Worm (Caenorhabditis elegans) whole organism, mixed stage, embryonic: Measurements from ENCODE around the gene cwp-2.

ENCODE experiments used
- M03D4.4 ChIP-seq: sonication (generic microtip); optimal IDR thresholded peaks from 2 replicates; lab custom pipeline; 2017; ENCODE audit warnings: mild to moderate bottlenecking, missing genetic modification characterization, missing compliant biosample characterization
- bed-3 ChIP-seq: fragments of 200-800 bp; sonication (Bioruptor generic); optimal IDR thresholded peaks from 3 replicates; lab custom pipeline; 2018; ENCODE audit warnings: mild to moderate bottlenecking, missing genetic modification characterization, moderate library complexity, missing compliant biosample characterization
- blmp-1 ChIP-seq: fragments of 150-350 bp; optimal IDR thresholded peaks from 2 replicates; lab custom pipeline; 2014; ENCODE audit warnings: missing biosample characterization, missing genetic modification characterization
- ceh-39 ChIP-seq: fragments of 150-350 bp; optimal IDR thresholded peaks from 2 replicates; lab custom pipeline; 2014; ENCODE audit warnings: missing biosample characterization, missing genetic modification characterization
- ceh-83 ChIP-seq: fragments of 200-800 bp; sonication (Bioruptor generic); optimal IDR thresholded peaks from 2 replicates; lab custom pipeline; 2018; ENCODE audit warnings: mild to moderate bottlenecking, missing genetic modification characterization, missing compliant biosample characterization
- ces-1 ChIP-seq: fragments of 150-350 bp; optimal IDR thresholded peaks from 2 replicates; lab custom pipeline; 2014; ENCODE audit warnings: missing biosample characterization, missing genetic modification reagents, missing genetic modification characterization
- cnd-1 ChIP-seq: fragments of 200-800 bp; sonication (Bioruptor generic); optimal IDR thresholded peaks from 2 replicates; lab custom pipeline; 2018; ENCODE audit warnings: mild to moderate bottlenecking, missing genetic modification characterization, missing compliant biosample characterization
- drap-1 ChIP-seq: fragments of 200-800 bp; sonication (Bioruptor generic); optimal IDR thresholded peaks from 3 replicates; lab custom pipeline; 2018; ENCODE audit warnings: mild to moderate bottlenecking, missing genetic modification characterization, missing compliant biosample characterization
- elt-1 ChIP-seq: sonication (generic microtip); optimal IDR thresholded peaks from 2 replicates; lab custom pipeline; 2017; ENCODE audit warnings: missing genetic modification characterization, mild to moderate bottlenecking, missing compliant biosample characterization, antibody characterized with exemption, moderate library complexity, borderline replicate concordance; ENCODE audit not compliant: insufficient read depth
- elt-3 ChIP-seq: fragments of 150-350 bp; optimal IDR thresholded peaks from 2 replicates; lab custom pipeline; 2014; ENCODE audit warnings: missing biosample characterization, missing genetic modification characterization
- flh-1 ChIP-seq: fragments of 200-800 bp; sonication (Bioruptor generic); optimal IDR thresholded peaks from 2 replicates; lab custom pipeline; 2018; ENCODE audit warnings: mild to moderate bottlenecking, missing genetic modification characterization, moderate library complexity, missing compliant biosample characterization
- ham-2 ChIP-seq: fragments of 200-800 bp; sonication (Bioruptor generic); optimal IDR thresholded peaks from 2 replicates; lab custom pipeline; 2018; ENCODE audit warnings: mild to moderate bottlenecking, missing genetic modification characterization, missing compliant biosample characterization
- hlh-1 ChIP-seq: fragments of 150-350 bp; optimal IDR thresholded peaks from 2 replicates; lab custom pipeline; 2014; ENCODE audit warnings: missing biosample characterization, missing genetic modification reagents, missing genetic modification characterization
- lin-13 ChIP-seq: fragments of 150-350 bp; optimal IDR thresholded peaks from 2 replicates; lab custom pipeline; 2014; ENCODE audit warnings: missing biosample characterization, missing genetic modification characterization
- lin-32 ChIP-seq: fragments of 200-800 bp; sonication (Bioruptor generic); optimal IDR thresholded peaks from 2 replicates; lab custom pipeline; 2018; ENCODE audit warnings: mild to moderate bottlenecking, missing genetic modification characterization, missing compliant biosample characterization
- lsy-2 ChIP-seq: fragments of 150-350 bp; optimal IDR thresholded peaks from 2 replicates; lab custom pipeline; 2014; ENCODE audit warnings: missing biosample characterization, missing genetic modification characterization
- mab-5 ChIP-seq: fragments of 150-350 bp; optimal IDR thresholded peaks from 2 replicates; lab custom pipeline; 2014; ENCODE audit warnings: missing biosample characterization, missing genetic modification characterization
- mep-1 ChIP-seq: fragments of 150-350 bp; optimal IDR thresholded peaks from 2 replicates; lab custom pipeline; 2017; ENCODE audit warnings: missing biosample characterization, missing genetic modification reagents, missing genetic modification characterization, inconsistent platforms
- mls-2 ChIP-seq: sonication (generic microtip); optimal IDR thresholded peaks from 2 replicates; lab custom pipeline; 2016; ENCODE audit warnings: mild to moderate bottlenecking, missing genetic modification characterization, moderate library complexity, missing compliant biosample characterization
- nhr-12 ChIP-seq: fragments of 150-350 bp; optimal IDR thresholded peaks from 2 replicates; lab custom pipeline; 2014; ENCODE audit warnings: missing biosample characterization, missing genetic modification characterization
- nhr-2 ChIP-seq: fragments of 150-350 bp; optimal IDR thresholded peaks from 2 replicates; lab custom pipeline; 2014; ENCODE audit warnings: missing biosample characterization, missing genetic modification characterization
- nhr-237 ChIP-seq: fragments of 150-350 bp; optimal IDR thresholded peaks from 2 replicates; lab custom pipeline; 2014; ENCODE audit warnings: missing biosample characterization, missing genetic modification characterization
- nhr-28 ChIP-seq: fragments of 150-350 bp; optimal IDR thresholded peaks from 2 replicates; lab custom pipeline; 2014; ENCODE audit warnings: missing biosample characterization, missing genetic modification characterization
- pha-4 ChIP-seq: fragments of 150-350 bp; optimal IDR thresholded peaks from 2 replicates; lab custom pipeline; 2018; ENCODE audit warnings: missing biosample characterization, missing genetic modification reagents, missing genetic modification characterization
- sem-2 ChIP-seq: fragments of 200-800 bp; sonication (Bioruptor generic); optimal IDR thresholded peaks from 2 replicates; lab custom pipeline; 2018; ENCODE audit warnings: mild to moderate bottlenecking, missing genetic modification characterization, missing compliant biosample characterization
- sptf-1 ChIP-seq: sonication (generic microtip); optimal IDR thresholded peaks from 2 replicates; lab custom pipeline; 2017; ENCODE audit warnings: mild to moderate bottlenecking, missing genetic modification characterization, moderate library complexity, missing compliant biosample characterization
- tbx-8 ChIP-seq: fragments of 200-800 bp; sonication (Bioruptor generic); optimal IDR thresholded peaks from 2 replicates; lab custom pipeline; 2018; ENCODE audit warnings: mild to moderate bottlenecking, missing genetic modification characterization, moderate library complexity, missing compliant biosample characterization
- unc-120 ChIP-seq: sonication (generic microtip); optimal IDR thresholded peaks from 2 replicates; lab custom pipeline; 2017; ENCODE audit warnings: missing genetic modification characterization, missing compliant biosample characterization; ENCODE audit not compliant: poor library complexity, severe bottlenecking
- unc-39 ChIP-seq: fragments of 150-350 bp; optimal IDR thresholded peaks from 2 replicates; lab custom pipeline; 2014; ENCODE audit warnings: missing biosample characterization, missing genetic modification characterization
- unc-62 ChIP-seq: fragments of 150-350 bp; optimal IDR thresholded peaks from 2 replicates; lab custom pipeline; 2014; ENCODE audit warnings: missing biosample characterization, missing genetic modification reagents, missing genetic modification characterization
- zip-8 ChIP-seq: fragments of 150-350 bp; optimal IDR thresholded peaks from 2 replicates; lab custom pipeline; 2014; ENCODE audit warnings: missing biosample characterization, missing genetic modification characterization

Gene cwp-2

DNA sequence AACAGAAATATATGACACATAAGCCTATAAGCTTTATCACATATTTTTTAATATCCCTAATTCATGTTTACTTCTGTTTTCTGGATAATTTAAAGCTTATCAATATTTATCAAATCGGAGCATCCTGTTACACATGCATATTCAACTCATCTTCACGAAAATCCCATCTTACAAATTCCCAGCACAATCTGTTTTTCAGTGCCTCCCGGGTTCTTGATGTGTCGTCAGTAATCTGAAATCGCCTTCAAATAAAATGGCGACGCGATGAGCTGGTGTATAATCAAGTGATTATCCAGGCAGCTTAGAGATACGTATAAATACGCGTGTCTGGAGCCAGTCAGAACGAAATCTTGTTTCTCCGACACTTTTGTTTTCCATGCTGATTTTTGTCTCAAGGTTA, 8.0 kb upstream of the cwp-2 start:
- TF ChIP-seq lin-32 = no peak
- TF ChIP-seq nhr-28 (tag; lab: Kevin White, UChicago) = no peak
- TF ChIP-seq ceh-39 (tag; lab: Kevin White, UChicago) = no peak
- no peak for TF ChIP-seq blmp-1
- TF ChIP-seq sptf-1 (tag; lab: Kevin White, UChicago) = no peak
- TF ChIP-seq drap-1 (GFP tag; lab: Kevin White, UChicago) = no peak
- no peak for TF ChIP-seq nhr-2
- TF ChIP-seq M03D4.4 = no peak
- no peak for TF ChIP-seq pha-4 (tag; lab: Kevin White, UChicago)
- TF ChIP-seq hlh-1 (tag; lab: Kevin White, UChicago) = no peak
- no peak for TF ChIP-seq zip-8
- no peak for TF ChIP-seq bed-3 (GFP tag; lab: Kevin White, UChicago)
- TF ChIP-seq ceh-83 (GFP tag; lab: Kevin White, UChicago) = no peak
- no peak for TF ChIP-seq tbx-8 (GFP tag; lab: Kevin White, UChicago)
- no peak for TF ChIP-seq nhr-237
- TF ChIP-seq nhr-12 = no peak
- no peak for TF ChIP-seq flh-1
- no peak for TF ChIP-seq unc-39 (tag; lab: Kevin White, UChicago)
- TF ChIP-seq, all 35 proteins: peak for 0

ce11 chrV:4847424-4847823, 5.0 kb upstream of the cwp-2 start, which contains the start of gene abhd-5.1:
abhd-5.1 (plus strand) TSS chrV:4847653.
- TF ChIP-seq drap-1 (GFP tag; lab: Kevin White, UChicago) = no peak
- TF ChIP-seq flh-1 = no peak
- no peak for TF ChIP-seq ces-1 (GFP tag; lab: Kevin White, UChicago)
- no peak for TF ChIP-seq ceh-83 (GFP tag; lab: Kevin White, UChicago)
- no peak for TF ChIP-seq lin-13 (tag; lab: Kevin White, UChicago)
- no peak for TF ChIP-seq unc-62 (GFP tag; lab: Kevin White, UChicago)
- TF ChIP-seq ceh-39 (tag; lab: Kevin White, UChicago) = no peak
- no peak for TF ChIP-seq elt-3
- no peak for TF ChIP-seq nhr-2
- no peak for TF ChIP-seq tbx-8 (GFP tag; lab: Kevin White, UChicago)
- TF ChIP-seq unc-120 = no peak

DNA sequence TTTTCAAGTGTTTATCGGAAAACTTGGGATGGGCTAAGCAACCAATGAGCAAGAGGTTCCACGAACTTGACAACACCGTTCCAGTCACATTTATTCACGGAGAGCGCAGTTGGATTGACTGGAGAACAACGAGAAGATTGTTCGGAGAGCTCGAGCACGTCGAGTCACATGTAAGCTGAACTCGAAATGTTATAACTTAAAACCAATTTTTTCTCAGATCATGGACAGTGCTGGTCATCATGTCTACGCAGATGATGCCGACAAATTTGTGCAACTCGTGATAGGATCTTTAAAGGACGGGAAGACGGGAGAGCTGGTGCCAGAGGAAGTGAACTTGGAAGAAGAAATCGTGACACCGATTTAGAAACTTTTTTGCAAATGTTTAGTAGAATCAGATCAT, 4.1 kb upstream of the cwp-2 start:
- TF ChIP-seq ces-1 (GFP tag; lab: Kevin White, UChicago) (no peak), pha-4 (tag; lab: Kevin White, UChicago) (no peak), lsy-2 (no peak), sem-2 (no peak), cnd-1 (tag; lab: Kevin White, UChicago) (no peak), nhr-2 (no peak), unc-62 (GFP tag; lab: Kevin White, UChicago) (no peak), M03D4.4 (no peak), flh-1 (no peak), blmp-1 (no peak), mep-1 (tag; lab: Kevin White, UChicago) (no peak), mls-2 (no peak), nhr-12 (no peak), elt-1 (tag; lab: Kevin White, UChicago) (no peak), sptf-1 (tag; lab: Kevin White, UChicago) (no peak), zip-8 (no peak), ham-2 (no peak), nhr-237 (no peak), lin-32 (no peak)
- TF ChIP-seq, all 35 proteins: peak for 0

DNA sequence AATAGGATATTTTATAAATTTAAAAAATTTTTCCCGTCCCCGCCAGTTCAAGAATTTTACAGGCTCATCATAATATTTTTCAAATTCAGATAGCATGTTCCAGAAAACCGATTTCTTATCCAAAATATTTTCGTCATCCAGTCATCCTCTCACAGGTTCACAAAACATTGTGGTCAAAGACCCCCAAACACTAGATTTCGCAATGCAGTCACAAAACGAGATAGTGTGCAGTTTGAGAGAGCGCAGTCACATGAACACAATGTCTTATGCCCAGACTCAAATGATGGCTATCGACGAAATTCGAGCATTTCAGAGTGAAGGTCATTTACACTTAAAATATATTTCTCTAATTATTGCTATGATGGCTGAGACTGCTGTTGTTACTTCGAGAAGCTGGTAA, 2.1 kb upstream of the cwp-2 start, which contains the start of gene abhd-5.2:
Gene abhd-5.2 (plus strand): TSS at position 95 of the 400 bp plus-strand sequence.
- TF ChIP-seq unc-62 (GFP tag; lab: Kevin White, UChicago) = no peak
- no peak for TF ChIP-seq M03D4.4
- no peak for TF ChIP-seq ceh-83 (GFP tag; lab: Kevin White, UChicago)
- TF ChIP-seq ces-1 (GFP tag; lab: Kevin White, UChicago) = peak; percentile 37
- no peak for TF ChIP-seq bed-3 (GFP tag; lab: Kevin White, UChicago)
- TF ChIP-seq tbx-8 (GFP tag; lab: Kevin White, UChicago) = no peak

ce11 chrV:4841179-4841578, 1.3 kb downstream of the cwp-2 start, which contains the start of gene cwp-1:
cwp-1 (minus strand) TSS chrV:4841279.
- TF ChIP-seq nhr-237 (no peak), lsy-2 (no peak), hlh-1 (tag; lab: Kevin White, UChicago) (no peak), drap-1 (GFP tag; lab: Kevin White, UChicago) (no peak), mab-5 (tag; lab: Kevin White, UChicago) (no peak), nhr-2 (no peak), mep-1 (tag; lab: Kevin White, UChicago) (no peak), nhr-12 (no peak), ceh-39 (tag; lab: Kevin White, UChicago) (no peak)
